Worm (Caenorhabditis elegans): ENCODE data around the gene M163.8.

Gene M163.8

ce11 chrX:14465593-14465992 lies 19.3 kb upstream of the M163.8 start, which contains the start of gene M163.22:
M163.22 (plus strand) TSS chrX:14465893.
- TF ChIP-seq hif-1 (tag; optimal IDR thresholded peaks at IDR 0.05) (no peak), nhr-6 (tag; optimal IDR thresholded peaks at IDR 0.05) (no peak), aly-2 (tag; optimal IDR thresholded peaks at IDR 0.05) (no peak), ceh-32 (tag; optimal IDR thresholded peaks at IDR 0.05; ENCODE audit: poor library complexity) (no peak), zfp-3 (GFP tag; conservative IDR thresholded peaks at IDR 0.05) (no peak), F49E8.2 (tag; optimal IDR thresholded peaks at IDR 0.05; ENCODE audit: borderline replicate concordance) (no peak), zip-11 (GFP tag; IDR thresholded peaks at IDR 0.05) (no peak), daf-12 (tag; optimal IDR thresholded peaks at IDR 0.05) (no peak), nhr-25 (tag; optimal IDR thresholded peaks at IDR 0.05; ENCODE audit: borderline replicate concordance, insufficient read depth) (no peak), Y105C5A.15 (GFP tag; IDR thresholded peaks at IDR 0.05) (no peak)

- TF ChIP-seq dmd-9 (GFP tag; IDR thresholded peaks at IDR 0.05): no peak
- no peak for TF ChIP-seq F10B5.3 (tag; optimal IDR thresholded peaks at IDR 0.05)
- no peak for TF ChIP-seq dpl-1 (GFP tag; optimal IDR thresholded peaks at IDR 0.05)
- no peak for TF ChIP-seq unc-62 (GFP tag; optimal IDR thresholded peaks at IDR 0.05 in 1 of 2)
- no peak for TF ChIP-seq unc-62 (tag; optimal IDR thresholded peaks at IDR 0.05)
- TF ChIP-seq T26A8.4 (GFP tag; IDR thresholded peaks at IDR 0.05): no peak
- TF ChIP-seq lsy-2 (tag; optimal IDR thresholded peaks at IDR 0.05): no peak
- no peak for TF ChIP-seq F44E2.7 (GFP tag; IDR thresholded peaks at IDR 0.05)
- TF ChIP-seq zag-1 (tag; optimal IDR thresholded peaks at IDR 0.05): no peak
- no peak for TF ChIP-seq madf-9 (GFP tag; conservative IDR thresholded peaks at IDR 0.05)
- no peak for TF ChIP-seq daf-16 (GFP tag; optimal IDR thresholded peaks at IDR 0.05)
- TF ChIP-seq daf-16 (tag; optimal IDR thresholded peaks at IDR 0.05): no peak
- TF ChIP-seq hlh-30 (tag; optimal IDR thresholded peaks at IDR 0.05; ENCODE audit: insufficient read depth): no peak
- no peak for TF ChIP-seq ceh-44 (GFP tag; IDR thresholded peaks at IDR 0.05)
- no peak for TF ChIP-seq F26F4.8 (GFP tag; conservative IDR thresholded peaks at IDR 0.05)
- TF ChIP-seq ceh-20 (GFP tag; IDR thresholded peaks at IDR 0.05): no peak
- no peak for TF ChIP-seq nhr-11 (tag; optimal IDR thresholded peaks at IDR 0.05)
- no peak for TF ChIP-seq gei-8 (GFP tag; optimal IDR thresholded peaks at IDR 0.05)
- TF ChIP-seq R02D3.7 (tag; optimal IDR thresholded peaks at IDR 0.05): no peak
- no peak for TF ChIP-seq F49E8.2 (tag; optimal IDR thresholded peaks at IDR 0.05; ENCODE audit: borderline replicate concordance)
Observed at ce11 chrX:14466532-14466931, 18.4 kb upstream of the M163.8 start, which contains the start of gene M163.21. M163.21 (plus strand) TSS chrX:14466832.

ce11 chrX:14469284-14469683 lies 15.6 kb upstream of the M163.8 start, which contains the start of gene M163.9:
M163.9 (plus strand) TSS chrX:14469584.
- no peak for TF ChIP-seq D1046.2 (GFP tag; IDR thresholded peaks at IDR 0.05)
- no peak for TF ChIP-seq daf-16 (GFP tag; optimal IDR thresholded peaks at IDR 0.05)
- TF ChIP-seq daf-16 (tag; optimal IDR thresholded peaks at IDR 0.05): no peak
- TF ChIP-seq Y105C5A.15 (GFP tag; IDR thresholded peaks at IDR 0.05): no peak
- TF ChIP-seq pqm-1 (tag; optimal IDR thresholded peaks at IDR 0.05): no peak
- TF ChIP-seq ceh-44 (GFP tag; IDR thresholded peaks at IDR 0.05): no peak
- TF ChIP-seq F49E8.2 (tag; optimal IDR thresholded peaks at IDR 0.05; ENCODE audit: borderline replicate concordance): no peak

ce11 chrX:14470687-14471086 lies 14.2 kb upstream of the M163.8 start, which contains the start of gene M163.10:
M163.10 (plus strand) TSS chrX:14470987.
- no peak for TF ChIP-seq ztf-11 (tag; optimal IDR thresholded peaks at IDR 0.05)
- no peak for TF ChIP-seq nhr-25 (tag; optimal IDR thresholded peaks at IDR 0.05; ENCODE audit: borderline replicate concordance, insufficient read depth)
- no peak for TF ChIP-seq Y105C5A.15 (GFP tag; IDR thresholded peaks at IDR 0.05)
- TF ChIP-seq unc-62 (GFP tag; optimal IDR thresholded peaks at IDR 0.05 in 1 of 2): no peak
- no peak for TF ChIP-seq unc-62 (tag; optimal IDR thresholded peaks at IDR 0.05)
- TF ChIP-seq egl-27 (tag; optimal IDR thresholded peaks at IDR 0.05): no peak
- no peak for TF ChIP-seq zip-2 (tag; optimal IDR thresholded peaks at IDR 0.05)
- TF ChIP-seq hlh-30 (tag; optimal IDR thresholded peaks at IDR 0.05; ENCODE audit: insufficient read depth): no peak
- no peak for TF ChIP-seq zfp-2 (tag; optimal IDR thresholded peaks at IDR 0.05)
- TF ChIP-seq dmd-6 (GFP tag; IDR thresholded peaks at IDR 0.05): no peak
- TF ChIP-seq ZK337.2 (GFP tag; IDR thresholded peaks at IDR 0.05): no peak
- TF ChIP-seq nhr-42 (GFP tag; IDR thresholded peaks at IDR 0.05): no peak
- TF ChIP-seq hlh-11 (tag; optimal IDR thresholded peaks at IDR 0.05): no peak
- TF ChIP-seq nhr-77 (tag; optimal IDR thresholded peaks at IDR 0.05): no peak
- TF ChIP-seq dmd-9 (GFP tag; IDR thresholded peaks at IDR 0.05): no peak
- no peak for TF ChIP-seq Y5F2A.4 (GFP tag; optimal IDR thresholded peaks at IDR 0.05)

Data from whole organism, L4 larva.